Worm (Caenorhabditis elegans): ENCODE data around the gene jmjd-3.3.

The jmjd-3.3 gene

ce11 chrX:13409543-13409942 lies 26.7 kb upstream of the jmjd-3.3 start, which contains the start of the genes cyp-13B1 and C29F7.1:
cyp-13B1 (minus strand) TSS chrX:13409643.
C29F7.1 (plus strand) TSS chrX:13409936.
- TF ChIP-seq ceh-16 (tag; optimal IDR thresholded peaks at IDR 0.05) (no peak), egl-27 (tag; optimal IDR thresholded peaks at IDR 0.05) (no peak), sma-9 (GFP tag; optimal IDR thresholded peaks at IDR 0.05) (peak; percentile 1), sma-9 (tag; optimal IDR thresholded peaks at IDR 0.05) (no peak), ztf-1 (GFP tag; conservative IDR thresholded peaks at IDR 0.05) (no peak), ztf-11 (tag; optimal IDR thresholded peaks at IDR 0.05) (no peak), crh-2 (tag; optimal IDR thresholded peaks at IDR 0.05) (peak; percentile 5), ama-1 (optimal IDR thresholded peaks at IDR 0.05) (no peak), nhr-237 (tag; optimal IDR thresholded peaks at IDR 0.05) (no peak), lin-13 (GFP tag; optimal IDR thresholded peaks at IDR 0.05) (no peak), ZK546.5 (tag; optimal IDR thresholded peaks at IDR 0.05) (no peak), C34F6.9 (tag; optimal IDR thresholded peaks at IDR 0.05) (no peak), nhr-11 (tag; optimal IDR thresholded peaks at IDR 0.05) (no peak)

- TF ChIP-seq nhr-11 (tag; optimal IDR thresholded peaks at IDR 0.05) (no peak), ZK546.5 (tag; optimal IDR thresholded peaks at IDR 0.05) (no peak), peb-1 (tag; optimal IDR thresholded peaks at IDR 0.05) (no peak), fos-1 (tag; optimal IDR thresholded peaks at IDR 0.05) (no peak), sma-9 (GFP tag; optimal IDR thresholded peaks at IDR 0.05) (peak; percentile 10), sma-9 (tag; optimal IDR thresholded peaks at IDR 0.05) (no peak), ama-1 (optimal IDR thresholded peaks at IDR 0.05) (no peak)
Measured at ce11 chrX:13411306-13411705, 24.9 kb upstream of the jmjd-3.3 start.

- TF ChIP-seq crh-2 (tag; optimal IDR thresholded peaks at IDR 0.05) (peak; percentile 0), skn-1 (tag; optimal IDR thresholded peaks at IDR 0.05) (no peak), nhr-6 (tag; optimal IDR thresholded peaks at IDR 0.05) (no peak), fos-1 (tag; optimal IDR thresholded peaks at IDR 0.05) (peak; percentile 55), sem-4 (tag; optimal IDR thresholded peaks at IDR 0.05) (no peak), ztf-1 (GFP tag; conservative IDR thresholded peaks at IDR 0.05) (no peak), peb-1 (tag; optimal IDR thresholded peaks at IDR 0.05) (no peak), mab-5 (tag; optimal IDR thresholded peaks at IDR 0.05) (no peak), nhr-12 (tag; optimal IDR thresholded peaks at IDR 0.05) (no peak), elt-3 (tag; optimal IDR thresholded peaks at IDR 0.05) (no peak), lin-39 (tag; optimal IDR thresholded peaks at IDR 0.05) (no peak), ceh-16 (tag; optimal IDR thresholded peaks at IDR 0.05) (no peak), nhr-11 (tag; optimal IDR thresholded peaks at IDR 0.05) (no peak), F13H6.1 (tag; optimal IDR thresholded peaks at IDR 0.05) (no peak), alr-1 (tag; optimal IDR thresholded peaks at IDR 0.05) (no peak)
Measured at ce11 chrX:13412307-13412706, 23.9 kb upstream of the jmjd-3.3 start.

ce11 chrX:13414974-13415373 lies 21.2 kb upstream of the jmjd-3.3 start:
- TF ChIP-seq nhr-11 (tag; optimal IDR thresholded peaks at IDR 0.05) (no peak), zag-1 (tag; optimal IDR thresholded peaks at IDR 0.05) (no peak), blmp-1 (tag; optimal IDR thresholded peaks at IDR 0.05; ENCODE audit: insufficient read depth) (no peak), sma-9 (GFP tag; optimal IDR thresholded peaks at IDR 0.05) (peak; percentile 63), sma-9 (tag; optimal IDR thresholded peaks at IDR 0.05) (no peak), R02D3.7 (tag; optimal IDR thresholded peaks at IDR 0.05) (no peak), ceh-16 (tag; optimal IDR thresholded peaks at IDR 0.05) (no peak), nhr-10 (tag; optimal IDR thresholded peaks at IDR 0.05) (no peak), lin-13 (GFP tag; optimal IDR thresholded peaks at IDR 0.05) (no peak), mbf-1 (tag; optimal IDR thresholded peaks at IDR 0.05) (no peak), sem-4 (tag; optimal IDR thresholded peaks at IDR 0.05) (no peak), lsy-2 (tag; optimal IDR thresholded peaks at IDR 0.05) (peak in 1 of 2 experiments; percentile 1), unc-62 (GFP tag; optimal IDR thresholded peaks at IDR 0.05) (no peak), ztf-11 (tag; optimal IDR thresholded peaks at IDR 0.05) (no peak), sma-3 (GFP tag; optimal IDR thresholded peaks at IDR 0.05) (peak; percentile 30), lin-39 (tag; optimal IDR thresholded peaks at IDR 0.05) (no peak), nhr-23 (tag; optimal IDR thresholded peaks at IDR 0.05) (no peak), Y55F3AM.14 (GFP tag; optimal IDR thresholded peaks at IDR 0.05) (no peak), elt-1 (tag; optimal IDR thresholded peaks at IDR 0.05) (no peak), crh-2 (tag; optimal IDR thresholded peaks at IDR 0.05) (peak; percentile 24), ama-1 (optimal IDR thresholded peaks at IDR 0.05) (no peak), nhr-129 (tag; optimal IDR thresholded peaks at IDR 0.05) (no peak), nhr-25 (tag; optimal IDR thresholded peaks at IDR 0.05) (no peak), ztf-4 (tag; optimal IDR thresholded peaks at IDR 0.05) (no peak), F13H6.1 (tag; optimal IDR thresholded peaks at IDR 0.05) (peak; percentile 11), nhr-237 (tag; optimal IDR thresholded peaks at IDR 0.05) (no peak), ZK546.5 (tag; optimal IDR thresholded peaks at IDR 0.05) (no peak), gmeb-1 (tag; optimal IDR thresholded peaks at IDR 0.05) (peak; percentile 9), ceh-82 (tag; optimal IDR thresholded peaks at IDR 0.05) (no peak), fos-1 (tag; optimal IDR thresholded peaks at IDR 0.05) (peak; percentile 11), mab-5 (tag; optimal IDR thresholded peaks at IDR 0.05) (no peak), mdl-1 (tag; optimal IDR thresholded peaks at IDR 0.05) (no peak), dmd-4 (tag; optimal IDR thresholded peaks at IDR 0.05) (no peak), elt-3 (tag; optimal IDR thresholded peaks at IDR 0.05) (no peak), nhr-12 (tag; optimal IDR thresholded peaks at IDR 0.05) (no peak), lin-11 (tag; optimal IDR thresholded peaks at IDR 0.05) (peak; percentile 1), egl-27 (tag; optimal IDR thresholded peaks at IDR 0.05) (no peak), C34F6.9 (tag; optimal IDR thresholded peaks at IDR 0.05) (peak; percentile 7), aly-2 (tag; optimal IDR thresholded peaks at IDR 0.05) (no peak), skn-1 (tag; optimal IDR thresholded peaks at IDR 0.05) (no peak), nhr-77 (tag; optimal IDR thresholded peaks at IDR 0.05) (no peak)

Measured in whole organism, L2 larva.